Worm (Caenorhabditis elegans): Measurements from ENCODE around the gene sdz-11.

ce11 chrII:3701305-3701704, 50.8 kb downstream of the sdz-11 start, which contains the start of gene srx-105:
- TF ChIP-seq mec-3 (tag; optimal IDR thresholded peaks at IDR 0.05; ENCODE audit: borderline replicate concordance) = no peak
- no peak for TF ChIP-seq nhr-11 (tag; optimal IDR thresholded peaks at IDR 0.05)
- TF ChIP-seq sox-4 (tag; optimal IDR thresholded peaks at IDR 0.05) = no peak
- TF ChIP-seq ceh-31 (tag; optimal IDR thresholded peaks at IDR 0.05) = no peak
- TF ChIP-seq ceh-9 (tag; optimal IDR thresholded peaks at IDR 0.05) = no peak
- TF ChIP-seq K09A11.1 (tag; optimal IDR thresholded peaks at IDR 0.05; ENCODE audit: insufficient read depth) = no peak
- TF ChIP-seq syd-9 (tag; optimal IDR thresholded peaks at IDR 0.05) = no peak
- no peak for TF ChIP-seq pha-4 (tag; optimal IDR thresholded peaks at IDR 0.05)
- TF ChIP-seq elt-2 (tag; optimal IDR thresholded peaks at IDR 0.05) = no peak
- no peak for TF ChIP-seq nhr-232 (tag; optimal IDR thresholded peaks at IDR 0.05)
- TF ChIP-seq odd-2 (tag; optimal IDR thresholded peaks at IDR 0.05) = no peak
- TF ChIP-seq ama-1 (optimal IDR thresholded peaks at IDR 0.05) = no peak
- no peak for TF ChIP-seq tbx-2 (tag; optimal IDR thresholded peaks at IDR 0.05)
- TF ChIP-seq hlh-15 (tag; optimal IDR thresholded peaks at IDR 0.05) = no peak

Measured in whole organism, late embryonic.